Fruit fly (Drosophila melanogaster) whole organism, prepupa: ENCODE results near the gene CG33645.
A peak's percentile ranks its signal among the peaks of the same experiment; 100 is the strongest.

ENCODE experiments used
- CG10669 ChIP-seq: fragments of 200-800 bp; sonication (Bioruptor generic); optimal IDR thresholded peaks from 3 replicates; lab custom pipeline; 2018; ENCODE audit warnings: missing biosample characterization, mild to moderate bottlenecking, missing genetic modification characterization, moderate library complexity
- CG11762 ChIP-seq: fragments of 200-800 bp; sonication (Bioruptor generic); optimal IDR thresholded peaks from 3 replicates; lab custom pipeline; 2016; ENCODE audit warnings: missing biosample characterization, missing genetic modification characterization; ENCODE audit not compliant: insufficient read depth
- CG15336 ChIP-seq: fragments of 200-800 bp; sonication (Bioruptor generic); IDR thresholded peaks from 2 replicates; pipeline ENCODE4 v1.3.6; 2022; ENCODE audit warnings: missing biosample characterization, missing genetic modification characterization
- CG1621 ChIP-seq: fragments of 200-800 bp; sonication (Bioruptor generic); optimal IDR thresholded peaks from 3 replicates; lab custom pipeline; 2018; ENCODE audit warnings: missing biosample characterization, mild to moderate bottlenecking, missing genetic modification characterization
- CG16779 ChIP-seq: fragments of 200-800 bp; sonication (Bioruptor generic); optimal IDR thresholded peaks from 3 replicates; lab custom pipeline; 2017; ENCODE audit warnings: missing biosample characterization, mild to moderate bottlenecking, missing genetic modification characterization
- CG31627 ChIP-seq: fragments of 200-800 bp; sonication (Bioruptor generic); optimal IDR thresholded peaks from 3 replicates; lab custom pipeline; 2016; ENCODE audit warnings: missing biosample characterization, missing genetic modification characterization
- CG32006 ChIP-seq: fragments of 200-800 bp; sonication (Bioruptor generic); optimal IDR thresholded peaks from 3 replicates; lab custom pipeline; 2017; ENCODE audit warnings: missing biosample characterization, mild to moderate bottlenecking, missing genetic modification characterization
- CG34406 ChIP-seq: fragments of 200-800 bp; sonication (Bioruptor generic); optimal IDR thresholded peaks from 3 replicates; lab custom pipeline; 2016; ENCODE audit warnings: missing biosample characterization, missing genetic modification characterization
- CG4318 ChIP-seq: fragments of 200-800 bp; sonication (Bioruptor generic); optimal IDR thresholded peaks from 3 replicates; lab custom pipeline; 2017; ENCODE audit warnings: missing biosample characterization, mild to moderate bottlenecking, missing genetic modification characterization
- CG6276 ChIP-seq: fragments of 200-800 bp; sonication (Bioruptor generic); optimal IDR thresholded peaks from 2 replicates; lab custom pipeline; 2017; ENCODE audit warnings: missing biosample characterization, mild to moderate bottlenecking, missing genetic modification characterization
- CG6792 ChIP-seq: fragments of 200-800 bp; sonication (Bioruptor generic); optimal IDR thresholded peaks from 3 replicates; lab custom pipeline; 2016; ENCODE audit warnings: missing biosample characterization, missing genetic modification characterization
- CG6808 ChIP-seq: fragments of 200-800 bp; sonication (Bioruptor generic); optimal IDR thresholded peaks from 3 replicates; lab custom pipeline; 2017; ENCODE audit warnings: missing biosample characterization, missing genetic modification characterization, mild to moderate bottlenecking, moderate library complexity, missing genetic modification reagents
- CG6854 ChIP-seq: fragments of 200-800 bp; sonication (Bioruptor generic); optimal IDR thresholded peaks from 2 replicates; lab custom pipeline; 2017; ENCODE audit warnings: missing biosample characterization, mild to moderate bottlenecking, missing genetic modification characterization
- CG7368 ChIP-seq: fragments of 200-800 bp; sonication (Bioruptor generic); optimal IDR thresholded peaks from 3 replicates; lab custom pipeline; 2016; ENCODE audit warnings: missing biosample characterization, missing genetic modification characterization
- CG8119 ChIP-seq: fragments of 200-800 bp; sonication (Bioruptor generic); IDR thresholded peaks from 3 replicates; pipeline ENCODE4 v1.3.6; 2022; ENCODE audit warnings: missing biosample characterization, missing genetic modification characterization
- CG8319 ChIP-seq: fragments of 200-800 bp; sonication (Bioruptor generic); optimal IDR thresholded peaks from 3 replicates; lab custom pipeline; 2016; ENCODE audit warnings: missing biosample characterization, missing genetic modification characterization
- CG8632 ChIP-seq: fragments of 200-800 bp; sonication (Bioruptor generic); optimal IDR thresholded peaks from 3 replicates; lab custom pipeline; 2016; ENCODE audit warnings: missing biosample characterization, missing genetic modification characterization
- CG9139 ChIP-seq: fragments of 200-800 bp; sonication (Bioruptor generic); optimal IDR thresholded peaks from 3 replicates; lab custom pipeline; 2017; ENCODE audit warnings: missing biosample characterization, mild to moderate bottlenecking, missing genetic modification characterization
- Eip93F ChIP-seq: fragments of 200-800 bp; sonication (Bioruptor generic); optimal IDR thresholded peaks from 2 replicates; lab custom pipeline; 2016; ENCODE audit warnings: missing biosample characterization, mild to moderate bottlenecking, missing genetic modification characterization
- Ets21C ChIP-seq: fragments of 200-800 bp; sonication (Bioruptor generic); optimal IDR thresholded peaks from 3 replicates; lab custom pipeline; 2016; ENCODE audit warnings: missing biosample characterization, missing genetic modification characterization
- Ets96B ChIP-seq: fragments of 200-800 bp; optimal IDR thresholded peaks from 2 replicates; lab custom pipeline; 2019; ENCODE audit warnings: missing biosample characterization, mild to moderate bottlenecking, missing genetic modification characterization, moderate library complexity
- Gug ChIP-seq: fragments of 200-800 bp; sonication (Bioruptor generic); IDR thresholded peaks from 2 replicates; pipeline ENCODE4 v1.3.6; 2022; ENCODE audit warnings: missing biosample characterization, missing genetic modification characterization
- Met ChIP-seq: fragments of 200-800 bp; sonication (Bioruptor generic); optimal IDR thresholded peaks from 3 replicates; lab custom pipeline; 2016; ENCODE audit warnings: missing biosample characterization, missing genetic modification characterization
- Smox ChIP-seq: fragments of 200-800 bp; sonication (Bioruptor generic); optimal IDR thresholded peaks from 3 replicates; lab custom pipeline; 2016; ENCODE audit warnings: missing biosample characterization, missing genetic modification characterization
- Sox14 ChIP-seq: fragments of 200-800 bp; sonication (Bioruptor generic); optimal IDR thresholded peaks from 3 replicates; lab custom pipeline; 2016; ENCODE audit warnings: missing biosample characterization, missing genetic modification characterization
- Sox15 ChIP-seq: fragments of 200-800 bp; sonication (Bioruptor generic); optimal IDR thresholded peaks from 3 replicates; lab custom pipeline; 2016; ENCODE audit warnings: missing biosample characterization, missing genetic modification characterization
- achi ChIP-seq: fragments of 200-800 bp; sonication (Bioruptor generic); optimal IDR thresholded peaks from 3 replicates; lab custom pipeline; 2016; ENCODE audit warnings: missing biosample characterization, missing genetic modification characterization
- acj6 ChIP-seq: fragments of 200-800 bp; sonication (Bioruptor generic); optimal IDR thresholded peaks from 3 replicates; lab custom pipeline; 2016; ENCODE audit warnings: missing biosample characterization, missing genetic modification characterization
- dac ChIP-seq: fragments of 200-800 bp; sonication (Bioruptor generic); optimal IDR thresholded peaks from 2 replicates; lab custom pipeline; 2017; ENCODE audit warnings: missing biosample characterization, mild to moderate bottlenecking, missing genetic modification characterization
- fd59A ChIP-seq: fragments of 200-800 bp; sonication (Bioruptor generic); optimal IDR thresholded peaks from 2 replicates; lab custom pipeline; 2017; ENCODE audit warnings: missing biosample characterization, mild to moderate bottlenecking, missing genetic modification characterization, missing genetic modification reagents
- fkh ChIP-seq: fragments of 200-800 bp; sonication (Bioruptor generic); optimal IDR thresholded peaks from 3 replicates; lab custom pipeline; 2017; ENCODE audit warnings: missing biosample characterization, mild to moderate bottlenecking, missing genetic modification characterization, moderate library complexity
- lz ChIP-seq: fragments of 200-800 bp; sonication (Bioruptor generic); optimal IDR thresholded peaks from 3 replicates; lab custom pipeline; 2016; ENCODE audit warnings: missing biosample characterization, missing genetic modification characterization
- net ChIP-seq: fragments of 200-800 bp; sonication (Bioruptor generic); optimal IDR thresholded peaks from 3 replicates; lab custom pipeline; 2016; ENCODE audit warnings: missing biosample characterization, missing genetic modification characterization
- spab ChIP-seq: fragments of 200-800 bp; sonication (Bioruptor generic); optimal IDR thresholded peaks from 2 replicates; lab custom pipeline; 2017; ENCODE audit warnings: missing biosample characterization, mild to moderate bottlenecking, missing genetic modification characterization, missing genetic modification reagents
- ss ChIP-seq, 2 experiments: fragments of 200-800 bp; sonication (Bioruptor generic); optimal IDR thresholded peaks; 2 replicates in 1 of 2; 3 replicates in 1 of 2; lab custom pipeline; 2017 to 2018; ENCODE audit warnings: mild to moderate bottlenecking in 2 of 2, missing biosample characterization in 2 of 2, missing genetic modification characterization in 2 of 2, moderate library complexity in 1 of 2
- topi ChIP-seq: fragments of 200-800 bp; sonication (Bioruptor generic); optimal IDR thresholded peaks from 3 replicates; lab custom pipeline; 2016; ENCODE audit warnings: missing biosample characterization, missing genetic modification characterization
- vri ChIP-seq: fragments of 200-800 bp; sonication (Bioruptor generic); optimal IDR thresholded peaks from 3 replicates; lab custom pipeline; 2016; ENCODE audit warnings: missing biosample characterization, mild to moderate bottlenecking, missing genetic modification characterization

CG33645 gene

DNA sequence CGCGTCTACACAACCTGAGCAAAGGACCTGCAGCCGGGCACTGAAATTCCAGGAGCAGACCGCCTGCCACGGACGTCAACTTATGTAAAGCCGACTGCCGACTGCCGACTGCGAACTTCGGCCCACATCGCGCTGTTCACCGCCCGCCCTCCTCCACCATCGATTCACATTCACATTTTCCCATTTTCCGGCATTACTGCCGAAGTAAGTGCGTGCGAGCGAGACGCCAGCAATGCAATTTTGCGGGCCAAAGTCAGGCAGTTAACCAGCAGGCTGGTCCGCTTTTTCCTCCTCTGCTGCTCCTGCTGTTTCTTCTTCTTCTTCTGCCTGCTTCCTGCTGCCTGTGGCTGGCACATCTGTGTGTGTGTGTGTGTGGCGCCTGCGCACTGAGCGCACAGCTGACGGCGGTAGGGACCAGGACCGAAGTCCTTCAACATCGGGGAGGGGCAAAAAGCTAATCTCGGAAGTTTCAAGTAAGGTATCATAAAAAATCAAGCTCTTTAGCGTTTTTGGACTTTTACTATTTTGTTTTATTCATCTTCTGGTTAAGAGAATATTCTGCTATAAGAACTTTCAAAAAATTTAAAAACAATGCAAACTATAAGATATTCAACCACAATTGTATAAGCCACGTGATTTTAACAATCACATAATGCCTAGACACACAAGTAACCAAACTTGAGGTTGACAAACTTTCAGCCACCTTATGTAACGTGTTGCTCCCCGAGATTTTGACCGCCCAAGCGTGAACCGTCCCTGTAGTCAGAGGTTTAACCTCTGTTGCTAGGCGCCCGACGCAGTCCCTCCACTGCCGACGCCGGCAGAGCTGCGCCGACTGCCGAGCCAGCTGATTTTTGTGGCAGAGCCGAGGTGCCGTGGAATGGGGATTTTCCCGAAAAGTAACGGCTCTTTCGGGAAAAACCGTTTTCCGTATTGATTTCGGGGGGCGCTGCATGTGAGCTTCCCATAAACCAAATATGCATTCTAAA, 15.4 kb downstream of the CG33645 start (continued):
- peak; percentile 45 for TF ChIP-seq CG7368 (GFP tag; lab: Kevin White, UChicago)
- TF ChIP-seq Eip93F (GFP tag; lab: Kevin White, UChicago): no peak
- peak; percentile 16 for TF ChIP-seq CG1621
- TF ChIP-seq CG15336 (GFP tag; lab: Robert Waterston, UW): no peak
- peak; percentile 67 for TF ChIP-seq Ets96B (tag; lab: Kevin White, UChicago)
- peak; percentile 54 to 72 for TF ChIP-seq ss (GFP tag; optimal IDR thresholded peaks at IDR 0.05; lab: Kevin White, UChicago)
- TF ChIP-seq CG6792 (GFP tag; lab: Kevin White, UChicago): peak; percentile 77
- peak; percentile 86 for TF ChIP-seq topi
- TF ChIP-seq Smox (GFP tag; lab: Kevin White, UChicago): peak; percentile 82
- peak; percentile 44 for TF ChIP-seq CG6854 (GFP tag; lab: Kevin White, UChicago)
- TF ChIP-seq CG8119 (GFP tag; lab: Robert Waterston, UW): no peak; the same call in 1 of the 3 replicates
- TF ChIP-seq CG11762: peak; percentile 64
- peak; percentile 66 for TF ChIP-seq CG8319 (GFP tag; lab: Kevin White, UChicago)
- peak; percentile 82 for TF ChIP-seq CG32006
- TF ChIP-seq CG10669 (GFP tag; lab: Kevin White, UChicago): peak; percentile 77
- peak; percentile 41 for TF ChIP-seq CG16779
- peak; percentile 85 for TF ChIP-seq spab
- TF ChIP-seq CG4318: peak; percentile 69
- peak; percentile 55 for TF ChIP-seq CG9139
- peak; percentile 85 for TF ChIP-seq Met (GFP tag; lab: Kevin White, UChicago)
- peak; percentile 76 for TF ChIP-seq acj6 (GFP tag; lab: Kevin White, UChicago)
- peak; percentile 2 for TF ChIP-seq dac (GFP tag; lab: Kevin White, UChicago)
- TF ChIP-seq CG31627: peak; percentile 84
- peak; percentile 65 for TF ChIP-seq CG6276 (GFP tag; lab: Kevin White, UChicago)
- peak; percentile 41 for TF ChIP-seq vri
- peak; percentile 85 for TF ChIP-seq CG6808 (GFP tag; lab: Kevin White, UChicago)
- peak; percentile 64 for TF ChIP-seq CG8632 (GFP tag; lab: Kevin White, UChicago)
- TF ChIP-seq Gug (GFP tag; lab: Robert Waterston, UW): no peak
- TF ChIP-seq Ets21C (GFP tag; lab: Kevin White, UChicago): peak; percentile 83
- peak; percentile 55 for TF ChIP-seq net (GFP tag; lab: Kevin White, UChicago)
- TF ChIP-seq achi (GFP tag; lab: Kevin White, UChicago): peak; percentile 80
- peak; percentile 82 for TF ChIP-seq fd59A
- no peak for TF ChIP-seq fkh (GFP tag; lab: Kevin White, UChicago)
- peak; percentile 73 for TF ChIP-seq Sox15 (GFP tag; lab: Kevin White, UChicago)
- TF ChIP-seq Sox14 (GFP tag; lab: Kevin White, UChicago): peak; percentile 84
- TF ChIP-seq CG34406 (GFP tag; lab: Kevin White, UChicago): peak; percentile 64
- TF ChIP-seq lz (GFP tag; lab: Kevin White, UChicago): peak; percentile 85
